Fruit fly (Drosophila melanogaster) whole organism, adult: ENCODE data around the gene CG32483.
A peak's percentile ranks its signal among the peaks of the same experiment; 100 is the strongest.

ENCODE experiments used
- CG11617 ChIP-seq: fragments of 200-800 bp; sonication (Bioruptor generic); optimal IDR thresholded peaks from 2 replicates; lab custom pipeline; 2017; ENCODE audit warnings: mild to moderate bottlenecking, missing biosample characterization, missing genetic modification reagents, missing genetic modification characterization
- CG12768 ChIP-seq: fragments of 200-800 bp; sonication (Bioruptor generic); optimal IDR thresholded peaks from 2 replicates; lab custom pipeline; 2017; ENCODE audit warnings: missing biosample characterization, missing genetic modification characterization, mild to moderate bottlenecking, moderate library complexity, missing genetic modification reagents
- CG14711 ChIP-seq: fragments of 200-800 bp; sonication (Bioruptor generic); optimal IDR thresholded peaks from 2 replicates; lab custom pipeline; 2018; ENCODE audit warnings: missing biosample characterization, mild to moderate bottlenecking, missing genetic modification characterization, moderate library complexity
- CG1620 ChIP-seq: fragments of 200-800 bp; sonication (Bioruptor generic); optimal IDR thresholded peaks from 2 replicates; lab custom pipeline; 2016; ENCODE audit warnings: missing biosample characterization, missing genetic modification characterization
- CG33017 ChIP-seq: fragments of 200-800 bp; sonication (Bioruptor generic); optimal IDR thresholded peaks from 2 replicates; lab custom pipeline; 2018; ENCODE audit warnings: missing biosample characterization, mild to moderate bottlenecking, missing genetic modification characterization, moderate library complexity
- CG5204 ChIP-seq: fragments of 200-800 bp; sonication (Bioruptor generic); optimal IDR thresholded peaks from 2 replicates; lab custom pipeline; 2016; ENCODE audit warnings: missing biosample characterization, missing genetic modification characterization
- CG7045 ChIP-seq: fragments of 200-800 bp; sonication (Bioruptor generic); optimal IDR thresholded peaks from 2 replicates; lab custom pipeline; 2017; ENCODE audit warnings: missing biosample characterization, mild to moderate bottlenecking, missing genetic modification characterization
- CG7101 ChIP-seq: fragments of 200-800 bp; sonication (Bioruptor generic); optimal IDR thresholded peaks from 2 replicates; lab custom pipeline; 2018; ENCODE audit warnings: missing biosample characterization, mild to moderate bottlenecking, missing genetic modification characterization, moderate library complexity
- Clk ChIP-seq: fragments of 200-800 bp; sonication (Bioruptor generic); optimal IDR thresholded peaks from 2 replicates; lab custom pipeline; 2017; ENCODE audit warnings: missing biosample characterization, missing genetic modification characterization
- Crg-1 ChIP-seq: fragments of 200-800 bp; sonication (Bioruptor generic); optimal IDR thresholded peaks from 2 replicates; lab custom pipeline; 2016; ENCODE audit warnings: missing biosample characterization, missing genetic modification characterization
- Hr96 ChIP-seq: fragments of 200-800 bp; sonication (Bioruptor generic); optimal IDR thresholded peaks from 2 replicates; lab custom pipeline; 2016; ENCODE audit warnings: missing biosample characterization, missing genetic modification characterization
- Mnt ChIP-seq: fragments of 200-800 bp; sonication (Bioruptor generic); optimal IDR thresholded peaks from 2 replicates; lab custom pipeline; 2016; ENCODE audit warnings: missing biosample characterization, mild to moderate bottlenecking, missing genetic modification characterization
- bab1 ChIP-seq: fragments of 200-800 bp; sonication (Bioruptor generic); optimal IDR thresholded peaks from 3 replicates; lab custom pipeline; 2019; ENCODE audit warnings: missing biosample characterization, mild to moderate bottlenecking, missing genetic modification characterization, moderate library complexity
- cic ChIP-seq: fragments of 200-800 bp; sonication (Bioruptor generic); optimal IDR thresholded peaks from 2 replicates; lab custom pipeline; 2017; ENCODE audit warnings: missing biosample characterization, mild to moderate bottlenecking, missing genetic modification characterization, moderate library complexity
- cnc ChIP-seq, 2 experiments: fragments of >200 bp; optimal IDR thresholded peaks; 2 replicates each; lab custom pipeline; 2017
- kay ChIP-seq: fragments of 200-800 bp; sonication (Bioruptor generic); peaks from one replicate; lab custom pipeline; 2016; ENCODE audit warnings: missing biosample characterization, missing genetic modification characterization, borderline replicate concordance
- ovo ChIP-seq: fragments of 200-800 bp; sonication (Bioruptor generic); optimal IDR thresholded peaks from 2 replicates; lab custom pipeline; 2016; ENCODE audit warnings: missing biosample characterization, missing genetic modification characterization
- pad ChIP-seq: fragments of 200-800 bp; sonication (Bioruptor generic); optimal IDR thresholded peaks from 3 replicates; lab custom pipeline; 2017; ENCODE audit warnings: missing biosample characterization, missing genetic modification characterization, mild to moderate bottlenecking, moderate library complexity, missing genetic modification reagents
- tj ChIP-seq: fragments of 200-800 bp; sonication (Bioruptor generic); optimal IDR thresholded peaks from 3 replicates; lab custom pipeline; 2017; ENCODE audit warnings: missing biosample characterization, mild to moderate bottlenecking, missing genetic modification characterization, moderate library complexity
- toe ChIP-seq: fragments of 200-800 bp; sonication (Bioruptor generic); optimal IDR thresholded peaks from 2 replicates; lab custom pipeline; 2016; ENCODE audit warnings: missing biosample characterization, missing genetic modification characterization

Gene CG32483

dm6 chr3L:652637-653036, 37.2 kb downstream of the CG32483 start, which contains the start of gene CG3402:
TSS of gene CG3402 (minus strand) at chr3L:652881.
- peak; percentile 60 for TF ChIP-seq bab1 (GFP tag; lab: Kevin White, UChicago)
- peak; percentile 3 for TF ChIP-seq Mnt
- no peak for TF ChIP-seq toe (GFP tag; lab: Kevin White, UChicago)

- TF ChIP-seq tj (GFP tag; lab: Kevin White, UChicago) (no peak), pad (no peak), toe (GFP tag; lab: Kevin White, UChicago) (no peak), CG5204 (no peak), cic (GFP tag; lab: Kevin White, UChicago) (no peak), Hr96 (GFP tag; lab: Kevin White, UChicago) (no peak), CG14711 (tag; lab: Kevin White, UChicago) (no peak), CG7045 (GFP tag; lab: Kevin White, UChicago) (no peak), Mnt (no peak), CG33017 (tag; lab: Kevin White, UChicago) (no peak), CG1620 (no peak), ovo (no peak), cnc (optimal IDR thresholded peaks at IDR 0.05; lab: Kevin White, UChicago) (no peak), kay (no peak), bab1 (GFP tag; lab: Kevin White, UChicago) (no peak)
These were observed 40.7 kb downstream of the CG32483 start for dm6 chr3L:649025-649769.

dm6 chr3L:648155-649024, 41.5 kb downstream of the CG32483 start, which contains the start of gene Gale:
TSS of gene Gale (plus strand) at chr3L:648555.
- TF ChIP-seq cic (GFP tag; lab: Kevin White, UChicago), result peak; percentile 60
- TF ChIP-seq toe (GFP tag; lab: Kevin White, UChicago), result peak; percentile 66
- peak; percentile 66 for TF ChIP-seq Mnt
- TF ChIP-seq Hr96 (GFP tag; lab: Kevin White, UChicago), result no peak
- peak; percentile 23 for TF ChIP-seq CG33017 (tag; lab: Kevin White, UChicago)
- TF ChIP-seq CG12768 (GFP tag; lab: Kevin White, UChicago), result peak; percentile 34

- no peak for TF ChIP-seq ovo
- TF ChIP-seq bab1 (GFP tag; lab: Kevin White, UChicago), result no peak
- peak; percentile 54 for TF ChIP-seq cic (GFP tag; lab: Kevin White, UChicago)
- TF ChIP-seq cnc (optimal IDR thresholded peaks at IDR 0.05; lab: Kevin White, UChicago), result no peak
- TF ChIP-seq Crg-1 (GFP tag; lab: Kevin White, UChicago), result no peak
- TF ChIP-seq CG14711 (tag; lab: Kevin White, UChicago), result no peak
- no peak for TF ChIP-seq pad
- TF ChIP-seq CG12768 (GFP tag; lab: Kevin White, UChicago), result no peak
These were observed 42.4 kb downstream of the CG32483 start for dm6 chr3L:647529-647928.

- TF ChIP-seq cnc (optimal IDR thresholded peaks at IDR 0.05; lab: Kevin White, UChicago) (no peak), CG7101 (tag; lab: Kevin White, UChicago) (no peak), cic (GFP tag; lab: Kevin White, UChicago) (no peak), CG11617 (GFP tag; lab: Kevin White, UChicago) (no peak), CG14711 (tag; lab: Kevin White, UChicago) (no peak), Clk (GFP tag; lab: Kevin White, UChicago) (no peak), CG12768 (GFP tag; lab: Kevin White, UChicago) (no peak), toe (GFP tag; lab: Kevin White, UChicago) (no peak), tj (GFP tag; lab: Kevin White, UChicago) (no peak), Mnt (no peak), bab1 (GFP tag; lab: Kevin White, UChicago) (no peak), pad (no peak), kay (no peak), CG1620 (no peak), ovo (no peak), CG33017 (tag; lab: Kevin White, UChicago) (no peak)
These were observed 44.4 kb downstream of the CG32483 start for dm6 chr3L:645426-646036.

dm6 chr3L:644111-644718, 45.7 kb downstream of the CG32483 start:
- TF ChIP-seq bab1 (GFP tag; lab: Kevin White, UChicago) (peak; percentile 26), Mnt (no peak), tj (GFP tag; lab: Kevin White, UChicago) (peak; percentile 44)
